Fruit fly (Drosophila melanogaster) whole organism, pupa: ENCODE data around the gene CG32832.
A peak's percentile ranks its signal among the peaks of the same experiment; 100 is the strongest.

Source experiments
- CG10348 ChIP-seq: fragments of 200-800 bp; sonication (Bioruptor generic); IDR thresholded peaks from 2 replicates; pipeline ENCODE4 v1.3.6; 2022; ENCODE audit warnings: missing biosample characterization, missing genetic modification characterization
- CG12605 ChIP-seq: fragments of 200-800 bp; sonication (Bioruptor generic); IDR thresholded peaks from 2 replicates; pipeline ENCODE4 v1.3.6; 2022; ENCODE audit warnings: missing biosample characterization, missing genetic modification characterization
- CG13204 ChIP-seq: fragments of 200-800 bp; sonication (Bioruptor generic); optimal IDR thresholded peaks from 2 replicates; lab custom pipeline; 2018; ENCODE audit warnings: missing biosample characterization, mild to moderate bottlenecking, missing genetic modification characterization, moderate library complexity
- CG15710 ChIP-seq: fragments of 200-800 bp; sonication (Bioruptor generic); optimal IDR thresholded peaks from 2 replicates; lab custom pipeline; 2018; ENCODE audit warnings: missing biosample characterization, mild to moderate bottlenecking, missing genetic modification characterization, moderate library complexity
- CG17806 ChIP-seq: fragments of 200-800 bp; sonication (Bioruptor generic); optimal IDR thresholded peaks from 2 replicates; lab custom pipeline; 2018; ENCODE audit warnings: missing biosample characterization, mild to moderate bottlenecking, missing genetic modification characterization, moderate library complexity
- CG34367 ChIP-seq: fragments of 200-800 bp; sonication (Bioruptor generic); optimal IDR thresholded peaks from 2 replicates; lab custom pipeline; 2018; ENCODE audit warnings: missing biosample characterization, mild to moderate bottlenecking, missing genetic modification characterization
- CG4496 ChIP-seq: fragments of 200-800 bp; sonication (Bioruptor generic); IDR thresholded peaks from 3 replicates; pipeline ENCODE4 v1.3.6; 2022; ENCODE audit warnings: missing biosample characterization, missing genetic modification characterization
- CG8159 ChIP-seq: fragments of 200-800 bp; sonication (Bioruptor generic); optimal IDR thresholded peaks from 3 replicates; lab custom pipeline; 2018; ENCODE audit warnings: missing biosample characterization, mild to moderate bottlenecking, missing genetic modification characterization, moderate library complexity
- CG8301 ChIP-seq: fragments of 200-800 bp; sonication (Bioruptor generic); optimal IDR thresholded peaks from 2 replicates; lab custom pipeline; 2018; ENCODE audit warnings: missing biosample characterization, mild to moderate bottlenecking, missing genetic modification characterization
- D1 ChIP-seq: fragments of 200-800 bp; sonication (Bioruptor generic); optimal IDR thresholded peaks from 2 replicates; lab custom pipeline; 2018; ENCODE audit warnings: missing biosample characterization, mild to moderate bottlenecking, missing genetic modification characterization, moderate library complexity
- Ets98B ChIP-seq: fragments of 200-800 bp; sonication (Bioruptor generic); IDR thresholded peaks from 2 replicates; pipeline ENCODE4 v1.3.6; 2022; ENCODE audit warnings: missing biosample characterization, missing genetic modification characterization
- Pif1A ChIP-seq: fragments of 200-800 bp; sonication (Bioruptor generic); optimal IDR thresholded peaks from 3 replicates; lab custom pipeline; 2016; ENCODE audit warnings: missing biosample characterization, missing genetic modification characterization
- Pif1B ChIP-seq: fragments of 200-800 bp; sonication (Bioruptor generic); optimal IDR thresholded peaks from 3 replicates; lab custom pipeline; 2016; ENCODE audit warnings: missing biosample characterization, missing genetic modification characterization
- gl ChIP-seq: fragments of 200-800 bp; sonication (Bioruptor generic); optimal IDR thresholded peaks from 2 replicates; lab custom pipeline; 2018; ENCODE audit warnings: missing biosample characterization, mild to moderate bottlenecking, missing genetic modification characterization

DNA sequence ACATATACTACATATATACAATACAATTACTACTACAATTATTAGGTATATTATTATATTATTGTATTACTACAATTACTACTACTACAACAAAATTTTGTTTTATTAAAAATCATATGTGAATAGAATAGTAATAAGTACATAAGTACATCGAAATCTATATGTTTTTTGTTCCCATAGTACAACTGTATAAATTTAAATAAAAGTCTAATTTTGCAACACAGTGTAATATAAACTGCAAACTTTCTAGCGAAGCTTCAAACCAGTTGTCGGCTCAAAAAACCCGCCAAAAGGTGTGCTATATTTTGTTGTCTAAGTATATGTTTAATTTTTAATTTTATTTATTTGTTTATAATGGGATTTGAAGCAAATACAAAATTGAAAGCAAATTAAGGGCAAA, 19.5 kb downstream of the CG32832 start:
- TF ChIP-seq CG8301 = no peak
- TF ChIP-seq CG10348 (GFP tag; lab: Robert Waterston, UW) = no peak
- no peak for TF ChIP-seq CG8159 (tag; lab: Kevin White, UChicago)
- TF ChIP-seq CG17806 = no peak
- TF ChIP-seq CG13204 (GFP tag; lab: Kevin White, UChicago) = no peak
- no peak for TF ChIP-seq CG15710 (tag; lab: Kevin White, UChicago)
- no peak for TF ChIP-seq gl (tag; lab: Kevin White, UChicago)
- no peak for TF ChIP-seq Pif1A (GFP tag; lab: Kevin White, UChicago)
- no peak for TF ChIP-seq CG4496 (GFP tag; lab: Robert Waterston, UW)
- peak; percentile 42 for TF ChIP-seq D1 (tag; lab: Kevin White, UChicago)
- TF ChIP-seq Pif1B (GFP tag; lab: Kevin White, UChicago) = no peak
- TF ChIP-seq Ets98B (GFP tag; lab: Robert Waterston, UW) = no peak
- no peak for TF ChIP-seq CG34367 (tag; lab: Kevin White, UChicago)
- no peak for TF ChIP-seq CG12605
